Worm (Caenorhabditis elegans) whole organism, L1 larva: ENCODE data around the gene cest-5.1.

Source experiments
- aly-2 ChIP-seq: fragments of 150-350 bp; optimal IDR thresholded peaks from 2 replicates; lab custom pipeline; 2014; ENCODE audit warnings: missing biosample characterization, missing genetic modification characterization
- ama-1 ChIP-seq: fragments of 150-350 bp; optimal IDR thresholded peaks from 2 replicates; lab custom pipeline; 2014
- ceh-82 ChIP-seq, 3 experiments: fragments of 150-350 bp in 1 of 3; sonication (generic microtip) in 2 of 3; optimal IDR thresholded peaks; 2 replicates each; lab custom pipeline; 2014 to 2017; ENCODE audit warnings: missing biosample characterization in 3 of 3, missing genetic modification characterization in 3 of 3
- dpl-1 ChIP-seq, 3 experiments: fragments of 150-350 bp in 2 of 3; sonication (generic microtip) in 1 of 3; optimal IDR thresholded peaks; 2 replicates each; lab custom pipeline; 2014 to 2017; ENCODE audit warnings: missing biosample characterization in 3 of 3, missing genetic modification characterization in 3 of 3, missing genetic modification reagents in 3 of 3
- egl-13 ChIP-seq: sonication (generic microtip); optimal IDR thresholded peaks from 2 replicates; lab custom pipeline; 2016; ENCODE audit warnings: missing genotype, missing genetic modification reagents, missing genetic modification characterization, missing compliant biosample characterization
- fos-1 ChIP-seq: fragments of 150-350 bp; optimal IDR thresholded peaks from 2 replicates; lab custom pipeline; 2014; ENCODE audit warnings: missing biosample characterization, missing genetic modification characterization
- hlh-4 ChIP-seq: sonication (generic microtip); optimal IDR thresholded peaks from 2 replicates; lab custom pipeline; 2016; ENCODE audit warnings: mild to moderate bottlenecking, missing genetic modification characterization, missing compliant biosample characterization
- irx-1 ChIP-seq: sonication (generic microtip); optimal IDR thresholded peaks from 2 replicates; lab custom pipeline; 2016; ENCODE audit warnings: missing genetic modification characterization, missing compliant biosample characterization
- lsy-2 ChIP-seq, 2 experiments: fragments of 150-350 bp; optimal IDR thresholded peaks; 2 replicates each; lab custom pipeline; 2014; ENCODE audit warnings: missing biosample characterization in 2 of 2, missing genetic modification characterization in 2 of 2
- nhr-19 ChIP-seq: fragments of 200-800 bp; sonication (Bioruptor generic); conservative IDR thresholded peaks from 2 replicates; pipeline ENCODE4 v1.3.6; 2022; ENCODE audit warnings: missing genetic modification characterization, missing compliant biosample characterization
- nhr-237 ChIP-seq: fragments of 150-350 bp; optimal IDR thresholded peaks from 2 replicates; lab custom pipeline; 2014; ENCODE audit warnings: missing biosample characterization, missing genetic modification characterization
- snpc-4 ChIP-seq: fragments of 150-350 bp; optimal IDR thresholded peaks from 2 replicates; lab custom pipeline; 2014; ENCODE audit warnings: missing biosample characterization, missing genetic modification characterization
- sox-4 ChIP-seq: sonication (generic microtip); optimal IDR thresholded peaks from 2 replicates; lab custom pipeline; 2016; ENCODE audit warnings: missing genetic modification characterization, missing compliant biosample characterization
- unc-130 ChIP-seq: fragments of 150-350 bp; optimal IDR thresholded peaks from 2 replicates; lab custom pipeline; 2017; ENCODE audit warnings: missing biosample characterization, missing genetic modification characterization, inconsistent platforms

DNA sequence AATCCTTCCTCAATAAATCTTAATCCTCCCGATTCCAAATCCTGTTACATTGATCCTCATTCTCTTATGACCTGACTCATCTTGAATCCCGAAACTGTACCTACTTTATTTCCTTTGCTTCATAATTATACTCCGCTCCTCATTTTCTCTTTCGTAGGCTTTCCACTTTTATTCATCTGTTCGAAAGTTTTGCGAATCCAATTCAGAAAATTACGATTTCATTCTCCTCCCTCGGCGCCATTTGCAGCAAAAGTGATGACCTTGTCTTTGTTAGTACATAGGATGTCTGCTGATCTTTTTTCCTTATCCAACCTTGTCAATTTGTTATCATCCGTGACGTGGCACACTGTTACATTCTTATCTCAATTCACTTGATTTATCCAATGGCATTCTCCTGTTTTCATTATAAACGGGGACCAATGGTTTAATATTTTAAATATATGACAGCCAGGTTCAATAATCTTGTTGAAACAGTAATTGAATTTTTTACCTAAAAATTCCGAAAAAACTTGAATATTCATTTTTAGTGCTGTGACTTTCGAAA is 21.0 kb upstream of the cest-5.1 start:
- no peak for TF ChIP-seq aly-2 (tag; lab: Kevin White, UChicago)
- TF ChIP-seq unc-130 (tag; lab: Kevin White, UChicago) = no peak
- no peak for TF ChIP-seq dpl-1 (GFP tag; optimal IDR thresholded peaks at IDR 0.05; lab: Kevin White, UChicago)
- no peak for TF ChIP-seq snpc-4 (tag; lab: Kevin White, UChicago)
- no peak for TF ChIP-seq sox-4
- no peak for TF ChIP-seq irx-1 (tag; lab: Kevin White, UChicago)
- TF ChIP-seq lsy-2 (tag; optimal IDR thresholded peaks at IDR 0.05; lab: Kevin White, UChicago) = no peak
- TF ChIP-seq ceh-82 (tag; optimal IDR thresholded peaks at IDR 0.05; lab: Kevin White, UChicago) = no peak
- TF ChIP-seq ama-1 (lab: Kevin White, UChicago) = no peak
- no peak for TF ChIP-seq hlh-4
- TF ChIP-seq nhr-19 = no peak
- no peak for TF ChIP-seq nhr-237 (tag; lab: Kevin White, UChicago)
- no peak for TF ChIP-seq fos-1 (tag; lab: Kevin White, UChicago)
- no peak for TF ChIP-seq egl-13 (tag; lab: Kevin White, UChicago)
